Worm (Caenorhabditis elegans): ENCODE data around the gene F19G12.3.
"Not testable (repeated sequence)": the region's sequence is repeated elsewhere in the genome, so short reads cannot be mapped to it uniquely, and the experiment has no call there.

The F19G12.3 gene

ce11 chrX:1426425-1426824, 1.8 kb downstream of the F19G12.3 start, which contains the start of gene F19G12.11:
F19G12.11 (minus strand) TSS chrX:1426525.
- TF ChIP-seq hpl-2 (GFP tag; optimal IDR thresholded peaks at IDR 0.05) (no peak), mef-2 (tag; optimal IDR thresholded peaks at IDR 0.05) (no peak), ztf-4 (tag; optimal IDR thresholded peaks at IDR 0.05) (no peak), irx-1 (tag; optimal IDR thresholded peaks at IDR 0.05) (no peak), lir-3 (tag; optimal IDR thresholded peaks at IDR 0.05; ENCODE audit: poor library complexity) (no peak), nhr-11 (tag; optimal IDR thresholded peaks at IDR 0.05) (no peak), nhr-19 (GFP tag; conservative IDR thresholded peaks at IDR 0.05) (no peak), rnt-1 (tag; optimal IDR thresholded peaks at IDR 0.05) (no peak), pax-3 (tag; optimal IDR thresholded peaks at IDR 0.05) (no peak), fkh-10 (GFP tag; optimal IDR thresholded peaks at IDR 0.05) (no peak), F16B12.6 (tag; optimal IDR thresholded peaks at IDR 0.05) (no peak), ceh-88 (GFP tag; IDR thresholded peaks at IDR 0.05) (no peak), aly-2 (tag; optimal IDR thresholded peaks at IDR 0.05) (no peak), lin-35 (GFP tag; optimal IDR thresholded peaks at IDR 0.05) (no peak), nhr-28 (tag; optimal IDR thresholded peaks at IDR 0.05) (no peak)

ce11 chrX:1430707-1431106, 6.1 kb downstream of the F19G12.3 start, which contains the start of gene F19G12.1:
F19G12.1 (plus strand) TSS chrX:1431007.
- TF ChIP-seq ceh-88 (GFP tag; IDR thresholded peaks at IDR 0.05); grh-1 (GFP tag; IDR thresholded peaks at IDR 0.05); fkh-4 (tag; optimal IDR thresholded peaks at IDR 0.05; ENCODE audit: borderline replicate concordance): not testable (repeated sequence)

ce11 chrX:1437097-1437496, 12.5 kb downstream of the F19G12.3 start:
- TF ChIP-seq C16A3.4 (tag; optimal IDR thresholded peaks at IDR 0.05): no peak
- peak; percentile 10 to 57 (median 21) for TF ChIP-seq ceh-82 (tag; optimal IDR thresholded peaks at IDR 0.05)
- TF ChIP-seq nhr-47 (tag; optimal IDR thresholded peaks at IDR 0.05): peak; percentile 68
- TF ChIP-seq swsn-7 (tag; optimal IDR thresholded peaks at IDR 0.05): no peak
- peak; percentile 53 for TF ChIP-seq dsc-1 (tag; optimal IDR thresholded peaks at IDR 0.05)
- peak; percentile 18 for TF ChIP-seq snu-23 (GFP tag; optimal IDR thresholded peaks at IDR 0.05)
- TF ChIP-seq fkh-8 (tag; optimal IDR thresholded peaks at IDR 0.05): peak; percentile 43
- no peak for TF ChIP-seq ceh-8 (GFP tag; optimal IDR thresholded peaks at IDR 0.05)
- TF ChIP-seq mep-1 (tag; optimal IDR thresholded peaks at IDR 0.05): peak; percentile 4
- TF ChIP-seq egl-27 (tag; optimal IDR thresholded peaks at IDR 0.05): no peak
- TF ChIP-seq elt-3 (tag; optimal IDR thresholded peaks at IDR 0.05): no peak
- TF ChIP-seq jun-1 (tag; optimal IDR thresholded peaks at IDR 0.05): peak; percentile 1
- peak; percentile 11 for TF ChIP-seq tbx-2 (tag; optimal IDR thresholded peaks at IDR 0.05)
- TF ChIP-seq efl-1 (optimal IDR thresholded peaks at IDR 0.05): peak in 1 of 2 experiments; percentile 17
- TF ChIP-seq efl-1 (GFP tag; optimal IDR thresholded peaks at IDR 0.05 in 1 of 2): peak in 1 of 2 experiments; percentile 70
- peak; percentile 9 for TF ChIP-seq rnt-1 (tag; optimal IDR thresholded peaks at IDR 0.05)
- peak; percentile 55 for TF ChIP-seq fkh-10 (GFP tag; optimal IDR thresholded peaks at IDR 0.05)
- TF ChIP-seq skn-1 (tag; optimal IDR thresholded peaks at IDR 0.05): peak; percentile 22

ce11 chrX:1438925-1439324, 14.3 kb downstream of the F19G12.3 start:
- peak; percentile 11 to 16 for TF ChIP-seq lsy-2 (tag; optimal IDR thresholded peaks at IDR 0.05)
- TF ChIP-seq lin-15B (tag; optimal IDR thresholded peaks at IDR 0.05): no peak
- peak; percentile 76 for TF ChIP-seq sox-4 (tag; optimal IDR thresholded peaks at IDR 0.05)
- TF ChIP-seq swsn-7 (tag; optimal IDR thresholded peaks at IDR 0.05): peak; percentile 35
- no peak for TF ChIP-seq unc-86 (tag; optimal IDR thresholded peaks at IDR 0.05)
- TF ChIP-seq lin-13 (GFP tag; optimal IDR thresholded peaks at IDR 0.05): no peak
- TF ChIP-seq lin-14 (GFP tag; optimal IDR thresholded peaks at IDR 0.05): peak; percentile 21
- no peak for TF ChIP-seq nhr-76 (tag; optimal IDR thresholded peaks at IDR 0.05)
- no peak for TF ChIP-seq nhr-77 (tag; optimal IDR thresholded peaks at IDR 0.05)
- peak; percentile 16 for TF ChIP-seq rnt-1 (tag; optimal IDR thresholded peaks at IDR 0.05)
- peak in 1 of 2 experiments; percentile 8 for TF ChIP-seq mdl-1 (tag; optimal IDR thresholded peaks at IDR 0.05)
- peak; percentile 34 for TF ChIP-seq skn-1 (tag; optimal IDR thresholded peaks at IDR 0.05)
- TF ChIP-seq nhr-71 (tag; optimal IDR thresholded peaks at IDR 0.05): peak; percentile 35
- no peak for TF ChIP-seq ceh-8 (GFP tag; optimal IDR thresholded peaks at IDR 0.05)
- peak; percentile 10 for TF ChIP-seq tbx-2 (tag; optimal IDR thresholded peaks at IDR 0.05)
- TF ChIP-seq nhr-19 (GFP tag; conservative IDR thresholded peaks at IDR 0.05): peak; percentile 18; the same call in 1 of the 2 replicates
- no peak for TF ChIP-seq C34B4.2 (tag; optimal IDR thresholded peaks at IDR 0.05)
- TF ChIP-seq nhr-237 (tag; optimal IDR thresholded peaks at IDR 0.05): no peak
- peak; percentile 37 for TF ChIP-seq jun-1 (tag; optimal IDR thresholded peaks at IDR 0.05)
- TF ChIP-seq pax-3 (tag; optimal IDR thresholded peaks at IDR 0.05): peak; percentile 57
- peak; percentile 57 for TF ChIP-seq fkh-10 (GFP tag; optimal IDR thresholded peaks at IDR 0.05)
- no peak for TF ChIP-seq mab-9 (GFP tag; IDR thresholded peaks at IDR 0.05)
- TF ChIP-seq dpl-1 (GFP tag; optimal IDR thresholded peaks at IDR 0.05): peak in 1 of 3 experiments; percentile 6
- TF ChIP-seq fkh-8 (tag; optimal IDR thresholded peaks at IDR 0.05): peak; percentile 82
- TF ChIP-seq nhr-47 (tag; optimal IDR thresholded peaks at IDR 0.05): peak; percentile 68

All from whole organism, L1 larva.